Worm (Caenorhabditis elegans) whole organism, L4 larva: ENCODE results near the gene F09C12.2.

ENCODE experiments used
- nhr-48 ChIP-seq: sonication (generic microtip); optimal IDR thresholded peaks from 2 replicates; lab custom pipeline; 2016; ENCODE audit warnings: mild to moderate bottlenecking, missing genetic modification characterization, missing compliant biosample characterization
- set-16 ChIP-seq: fragments of 200-800 bp; sonication (Bioruptor generic); IDR thresholded peaks from 2 replicates; pipeline ENCODE4 v1.3.6; 2022; ENCODE audit warnings: missing genetic modification reagents, missing genetic modification characterization, missing compliant biosample characterization
- ztf-11 ChIP-seq: fragments of 150-350 bp; optimal IDR thresholded peaks from 2 replicates; lab custom pipeline; 2014; ENCODE audit warnings: missing biosample characterization, missing genetic modification characterization

- TF ChIP-seq ztf-11 (tag; lab: Kevin White, UChicago) (no peak), nhr-48 (tag; lab: Kevin White, UChicago) (no peak), set-16 (GFP tag; lab: Robert Waterston, UW) (no peak)
Observed at ce11 chrII:5071265-5071664, 38.5 kb upstream of the F09C12.2 start, which contains the start of gene C27A2.7.
